Worm (Caenorhabditis elegans) whole organism, L1 larva: Measurements from ENCODE around the gene sru-35.

ENCODE experiments used
- C16A3.4 ChIP-seq: fragments of 150-350 bp; optimal IDR thresholded peaks from 2 replicates; lab custom pipeline; 2014; ENCODE audit warnings: missing biosample characterization, missing genetic modification characterization
- C34B4.2 ChIP-seq: sonication (generic microtip); optimal IDR thresholded peaks from 2 replicates; lab custom pipeline; 2017; ENCODE audit warnings: mild to moderate bottlenecking, missing genetic modification characterization, missing compliant biosample characterization
- aha-1 ChIP-seq: fragments of 150-350 bp; optimal IDR thresholded peaks from 2 replicates; lab custom pipeline; 2014; ENCODE audit warnings: missing biosample characterization, missing genetic modification characterization
- aly-2 ChIP-seq: fragments of 150-350 bp; optimal IDR thresholded peaks from 2 replicates; lab custom pipeline; 2014; ENCODE audit warnings: missing biosample characterization, missing genetic modification characterization
- ceh-82 ChIP-seq, 3 experiments: fragments of 150-350 bp in 1 of 3; sonication (generic microtip) in 2 of 3; optimal IDR thresholded peaks; 2 replicates each; lab custom pipeline; 2014 to 2017; ENCODE audit warnings: missing biosample characterization in 3 of 3, missing genetic modification characterization in 3 of 3
- efl-3 ChIP-seq: fragments of 200-800 bp; sonication (Bioruptor generic); optimal IDR thresholded peaks from 2 replicates; lab custom pipeline; 2018; ENCODE audit warnings: mild to moderate bottlenecking, missing genetic modification characterization, missing compliant biosample characterization
- elt-3 ChIP-seq, 6 experiments: fragments of 150-350 bp in 1 of 6; sonication (generic microtip); optimal IDR thresholded peaks; 2 replicates each; lab custom pipeline; 2017 to 2018; ENCODE audit warnings: missing biosample characterization in 6 of 6, missing genetic modification characterization in 6 of 6, inconsistent platforms in 1 of 6
- ets-5 ChIP-seq: fragments of 200-800 bp; sonication (Bioruptor generic); IDR thresholded peaks from 2 replicates; pipeline ENCODE4 v1.3.6; 2022; ENCODE audit warnings: missing genetic modification characterization, missing compliant biosample characterization
- fos-1 ChIP-seq: fragments of 150-350 bp; optimal IDR thresholded peaks from 2 replicates; lab custom pipeline; 2014; ENCODE audit warnings: missing biosample characterization, missing genetic modification characterization
- hlh-17 ChIP-seq: fragments of 200-800 bp; sonication (Bioruptor generic); optimal IDR thresholded peaks from 2 replicates; lab custom pipeline; 2018; ENCODE audit warnings: missing genetic modification characterization, mild to moderate bottlenecking, missing compliant biosample characterization, moderate library complexity, borderline replicate concordance
- hpl-2 ChIP-seq: fragments of 150-350 bp; optimal IDR thresholded peaks from 2 replicates; lab custom pipeline; 2014; ENCODE audit warnings: missing biosample characterization, missing genetic modification reagents, missing genetic modification characterization
- isw-1 ChIP-seq: fragments of 200-800 bp; sonication (Bioruptor generic); IDR thresholded peaks from 2 replicates; pipeline ENCODE4 v1.3.6; 2022; ENCODE audit warnings: missing genetic modification characterization, missing compliant biosample characterization
- nhr-11 ChIP-seq: fragments of 150-350 bp; optimal IDR thresholded peaks from 2 replicates; lab custom pipeline; 2014; ENCODE audit warnings: missing biosample characterization, missing genetic modification characterization
- nhr-12 ChIP-seq: sonication (generic microtip); optimal IDR thresholded peaks from 2 replicates; lab custom pipeline; 2017; ENCODE audit warnings: missing biosample characterization, missing genetic modification characterization
- nhr-20 ChIP-seq: sonication (generic microtip); optimal IDR thresholded peaks from 2 replicates; lab custom pipeline; 2016; ENCODE audit warnings: mild to moderate bottlenecking, missing genetic modification characterization, missing compliant biosample characterization
- nhr-28 ChIP-seq: fragments of 150-350 bp; optimal IDR thresholded peaks from 2 replicates; lab custom pipeline; 2014; ENCODE audit warnings: missing biosample characterization, missing genetic modification characterization
- nhr-71 ChIP-seq: sonication (generic microtip); optimal IDR thresholded peaks from 2 replicates; lab custom pipeline; 2016; ENCODE audit warnings: mild to moderate bottlenecking, missing genetic modification characterization, moderate library complexity, missing compliant biosample characterization
- rnt-1 ChIP-seq: sonication (generic microtip); optimal IDR thresholded peaks from 2 replicates; lab custom pipeline; 2016; ENCODE audit warnings: mild to moderate bottlenecking, missing genetic modification characterization, moderate library complexity, missing compliant biosample characterization
- skn-1 ChIP-seq: fragments of 150-350 bp; optimal IDR thresholded peaks from 2 replicates; lab custom pipeline; 2014; ENCODE audit warnings: missing biosample characterization, missing genetic modification characterization
- swsn-7 ChIP-seq: sonication (generic microtip); optimal IDR thresholded peaks from 2 replicates; lab custom pipeline; 2016; ENCODE audit warnings: missing genetic modification characterization, missing compliant biosample characterization
- tbx-2 ChIP-seq: sonication (generic microtip); optimal IDR thresholded peaks from 2 replicates; lab custom pipeline; 2016; ENCODE audit warnings: missing genetic modification characterization, missing compliant biosample characterization
- tlp-1 ChIP-seq: fragments of 150-350 bp; optimal IDR thresholded peaks from 2 replicates; lab custom pipeline; 2014; ENCODE audit warnings: missing biosample characterization, missing genetic modification characterization
- xbp-1 ChIP-seq: sonication (generic microtip); optimal IDR thresholded peaks from 2 replicates; lab custom pipeline; 2016; ENCODE audit warnings: missing genetic modification characterization, missing compliant biosample characterization

Gene sru-35

DNA sequence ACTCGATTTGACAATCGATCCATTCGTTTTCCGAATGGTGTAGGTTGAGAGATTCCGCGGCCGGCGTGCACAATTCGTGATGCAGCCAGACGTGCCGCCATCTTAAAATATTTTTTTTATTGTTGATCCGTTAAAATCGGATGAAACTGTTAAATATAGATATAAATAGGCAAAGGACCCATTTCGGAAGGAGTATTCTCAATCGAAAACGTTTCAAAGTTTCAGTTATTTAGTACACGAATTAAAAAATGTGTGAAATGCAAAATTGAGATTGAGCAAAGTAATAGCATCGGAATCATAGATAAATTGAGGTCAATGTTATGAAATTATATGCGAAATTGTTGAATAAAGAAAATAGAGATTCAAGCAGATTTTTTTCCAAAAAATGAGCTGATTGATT is 50.1 kb downstream of the sru-35 start, which contains the start of gene mrps-33:
Gene mrps-33 (minus strand): TSS at position 101 of the 400 bp plus-strand sequence.
- TF ChIP-seq nhr-12 (no peak), efl-3 (GFP tag; lab: Kevin White, UChicago) (no peak), xbp-1 (tag; lab: Kevin White, UChicago) (no peak), tbx-2 (tag; lab: Kevin White, UChicago) (no peak), elt-3 (tag; optimal IDR thresholded peaks at IDR 0.05; lab: Kevin White, UChicago) (no peak), swsn-7 (tag; lab: Kevin White, UChicago) (no peak), C16A3.4 (no peak), skn-1 (no peak), hlh-17 (no peak), aly-2 (tag; lab: Kevin White, UChicago) (no peak), isw-1 (GFP tag; lab: Robert Waterston, UW) (no peak), hpl-2 (no peak), ceh-82 (tag; optimal IDR thresholded peaks at IDR 0.05; lab: Kevin White, UChicago) (no peak), nhr-20 (no peak), C34B4.2 (tag; lab: Kevin White, UChicago) (no peak)
- TF ChIP-seq, all 84 proteins: peak for 0

DNA sequence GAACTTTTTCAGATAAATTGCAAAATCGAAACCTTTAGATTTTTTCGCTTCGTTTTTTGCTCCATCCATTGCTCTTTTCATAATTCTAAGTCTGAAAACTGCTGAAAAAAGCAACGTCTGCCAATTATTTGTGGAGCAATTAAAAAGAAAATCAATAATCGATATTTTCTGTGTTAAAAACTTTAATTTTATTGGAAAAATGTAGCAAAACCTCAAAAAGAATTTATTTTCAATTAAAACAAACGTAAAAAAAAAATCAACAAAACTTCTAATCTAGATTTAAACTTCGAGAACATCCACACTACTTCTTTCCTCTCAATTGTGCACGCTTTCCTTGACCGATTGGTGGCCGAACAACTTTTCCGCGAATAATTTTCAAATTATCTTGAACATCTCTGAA is 50.8 kb downstream of the sru-35 start, which contains the start of gene F21D5.5:
Gene F21D5.5 (minus strand): TSS at position 101 of the 400 bp plus-strand sequence.
- TF ChIP-seq nhr-11 (tag; lab: Kevin White, UChicago) (no peak), aha-1 (tag; lab: Kevin White, UChicago) (no peak), fos-1 (tag; lab: Kevin White, UChicago) (no peak), elt-3 (tag; optimal IDR thresholded peaks at IDR 0.05; lab: Kevin White, UChicago) (no peak), rnt-1 (no peak), nhr-28 (tag; lab: Kevin White, UChicago) (no peak), nhr-71 (tag; lab: Kevin White, UChicago) (no peak), ets-5 (GFP tag; lab: Robert Waterston, UW) (no peak), tlp-1 (tag; lab: Kevin White, UChicago) (no peak)
